Worm (Caenorhabditis elegans): ENCODE results near the gene ZK792.12.

Gene ZK792.12

DNA sequence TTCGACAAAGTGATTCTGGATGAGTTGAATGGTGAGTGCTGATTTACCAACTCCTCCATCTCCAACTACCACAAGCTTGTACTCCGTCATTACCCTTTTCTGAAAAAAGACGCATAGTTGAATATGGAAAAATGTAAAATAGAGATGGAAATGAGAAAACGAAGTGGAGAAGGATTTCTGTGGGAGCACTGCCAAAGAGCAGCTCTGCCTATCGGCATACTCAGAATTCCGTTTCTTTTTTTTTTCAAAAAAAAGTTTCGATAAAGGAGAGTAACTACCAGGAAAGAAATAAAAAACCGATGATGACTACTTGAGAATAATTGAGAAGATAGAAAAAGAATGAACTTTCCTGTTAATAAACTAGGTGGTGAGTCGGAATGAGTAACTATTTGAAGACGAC is 2.6 kb upstream of the ZK792.12 start, which contains the start of gene let-60:
TSS of gene let-60 (minus strand) at position 101 of the 400 bp plus-strand sequence.
- no peak for TF ChIP-seq unc-62 (GFP tag; optimal IDR thresholded peaks at IDR 0.05)

ce11 chrIV:11691524-11691923 is 2.1 kb upstream of the ZK792.12 start:
- TF ChIP-seq unc-62 (GFP tag; optimal IDR thresholded peaks at IDR 0.05), result no peak

ce11 chrIV:11692071-11692673 is 1.4 kb upstream of the ZK792.12 start:
- no peak for TF ChIP-seq unc-62 (GFP tag; optimal IDR thresholded peaks at IDR 0.05)

ce11 chrIV:11694143-11694542 is 550 bp downstream of the ZK792.12 start, which contains the start of gene ZK792.7:
Gene ZK792.7 (plus strand): TSS chrIV:11694443.
- no peak for TF ChIP-seq unc-62 (GFP tag; optimal IDR thresholded peaks at IDR 0.05)

DNA sequence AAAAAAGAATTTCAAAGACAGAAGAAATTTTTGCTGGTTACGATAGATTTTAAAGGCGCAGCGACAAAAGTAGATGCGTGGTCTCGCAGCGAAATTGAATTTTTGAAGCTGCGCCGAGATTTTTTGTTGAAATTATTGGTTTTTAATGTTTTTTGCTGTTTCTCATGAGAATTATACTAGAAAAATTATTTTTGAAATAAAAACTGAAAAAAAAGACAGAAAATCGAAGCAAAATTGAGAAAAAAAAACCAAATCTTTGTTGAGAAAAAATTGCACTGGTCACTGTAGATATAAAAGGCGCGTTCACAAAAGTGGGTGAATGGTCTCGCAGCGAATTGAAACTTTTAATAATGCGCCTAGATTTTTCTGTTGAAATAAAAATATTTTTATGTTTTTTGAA is 2.0 kb downstream of the ZK792.12 start:
- no peak for TF ChIP-seq unc-62 (GFP tag; optimal IDR thresholded peaks at IDR 0.05)

- TF ChIP-seq unc-62 (GFP tag; optimal IDR thresholded peaks at IDR 0.05), result no peak
These were observed 3.9 kb downstream of the ZK792.12 start for ce11 chrIV:11697514-11697913.

- TF ChIP-seq unc-62 (GFP tag; optimal IDR thresholded peaks at IDR 0.05), result no peak
These were observed 6.5 kb downstream of the ZK792.12 start for ce11 chrIV:11700100-11700499.

- TF ChIP-seq unc-62 (GFP tag; optimal IDR thresholded peaks at IDR 0.05), result no peak
These were observed 7.2 kb downstream of the ZK792.12 start, which contains the start of gene dpy-20 for ce11 chrIV:11700752-11701151. Gene dpy-20 (minus strand): TSS chrIV:11700852.

DNA sequence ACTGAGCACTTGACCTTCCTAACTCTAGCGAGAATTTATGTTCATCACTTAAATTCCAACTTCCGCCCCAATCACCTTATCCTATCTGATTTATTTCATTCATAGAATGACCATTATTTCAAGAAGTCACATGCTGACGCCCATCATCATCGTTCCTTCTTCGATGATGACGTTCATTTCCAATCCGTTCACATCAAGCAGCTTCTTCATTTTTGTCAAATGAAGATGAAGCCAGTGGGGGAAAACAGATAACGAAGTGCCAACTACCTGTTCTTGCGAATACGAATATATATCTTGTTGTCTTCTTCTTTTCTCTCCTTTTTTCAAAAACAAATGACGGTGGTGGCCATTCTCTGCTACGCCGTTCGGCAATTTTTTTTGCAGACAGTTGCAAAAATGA is 8.3 kb downstream of the ZK792.12 start:
- TF ChIP-seq unc-62 (GFP tag; optimal IDR thresholded peaks at IDR 0.05), result no peak

DNA sequence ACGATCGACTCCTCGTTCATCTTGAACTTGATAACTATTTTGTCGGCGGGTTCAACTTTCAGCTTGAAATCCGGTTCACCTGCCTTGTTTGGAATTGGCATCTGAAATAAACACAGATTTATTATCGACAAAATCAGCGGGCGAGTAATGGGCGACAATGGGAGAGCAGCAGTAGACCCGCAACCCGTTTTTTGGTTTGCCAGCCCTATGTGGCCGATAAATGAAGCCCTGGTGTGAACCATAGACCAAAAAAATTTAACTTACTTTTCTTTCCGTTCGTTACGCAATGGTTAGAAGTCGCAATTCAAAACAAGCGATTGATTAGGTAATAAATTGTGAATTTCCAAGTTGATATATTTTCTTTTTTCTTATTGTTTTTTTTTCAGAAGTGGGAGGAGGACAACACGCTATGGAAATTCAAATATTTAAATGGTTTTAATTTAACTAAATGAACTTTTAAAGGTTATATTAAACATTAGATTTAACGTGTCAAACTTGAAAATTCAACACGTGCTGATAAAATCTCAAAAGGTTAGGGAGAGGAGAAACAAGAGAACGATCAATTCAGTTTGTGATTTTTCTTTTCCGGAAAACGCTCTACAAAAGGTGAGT is 10.2 kb downstream of the ZK792.12 start, which contains the start of the genes T22B3.3 and alg-3:
TSS of gene T22B3.3 (minus strand) at position 101 of the 612 bp plus-strand sequence.
TSS of gene alg-3 (plus strand) at position 562 of the 612 bp plus-strand sequence.
- no peak for TF ChIP-seq unc-62 (GFP tag; optimal IDR thresholded peaks at IDR 0.05)

DNA sequence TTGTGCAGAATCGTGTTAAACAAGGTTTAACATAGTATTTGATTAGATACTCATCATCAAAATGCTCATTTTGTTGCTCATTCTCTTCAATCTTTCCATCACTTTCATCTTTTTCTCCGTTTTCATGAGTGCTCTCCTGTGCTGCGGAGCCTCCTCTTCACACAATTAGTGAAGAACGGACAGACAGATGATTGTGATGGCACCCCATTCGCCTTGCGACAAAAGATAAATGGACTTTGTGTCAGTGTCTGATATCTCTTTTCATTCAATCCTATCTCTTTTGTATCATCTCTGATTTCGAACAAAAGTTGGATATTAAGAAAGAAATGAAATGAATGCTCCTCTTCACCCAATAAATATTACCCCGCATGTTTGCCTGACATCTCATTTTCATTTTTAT is 16.7 kb downstream of the ZK792.12 start:
- TF ChIP-seq unc-62 (GFP tag; optimal IDR thresholded peaks at IDR 0.05), result no peak

ce11 chrIV:11713289-11713688 is 19.7 kb downstream of the ZK792.12 start:
- TF ChIP-seq unc-62 (GFP tag; optimal IDR thresholded peaks at IDR 0.05), result no peak

ce11 chrIV:11714739-11715138 is 21.1 kb downstream of the ZK792.12 start, which contains the start of gene magi-1:
Gene magi-1 (plus strand): TSS chrIV:11715039.
- no peak for TF ChIP-seq unc-62 (GFP tag; optimal IDR thresholded peaks at IDR 0.05)

DNA sequence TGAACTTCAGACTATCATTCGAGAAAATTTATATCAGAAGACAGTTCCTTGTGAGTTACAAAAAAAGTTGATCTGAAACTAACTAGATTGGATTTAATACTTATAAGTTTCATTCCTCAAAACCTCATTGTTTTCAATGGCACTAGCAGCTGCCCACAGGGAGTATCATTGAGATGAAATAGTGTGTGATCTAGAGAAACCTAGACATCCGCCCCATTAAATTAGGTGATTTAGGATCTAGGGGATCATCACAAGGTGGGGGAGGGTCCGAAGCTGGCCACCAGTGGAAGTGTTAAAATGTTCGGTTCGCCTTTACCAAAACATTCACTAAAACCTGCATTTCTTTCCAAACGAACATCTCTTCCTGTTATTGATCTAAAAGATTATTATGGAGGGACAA is 22.8 kb downstream of the ZK792.12 start:
- TF ChIP-seq unc-62 (GFP tag; optimal IDR thresholded peaks at IDR 0.05), result no peak

ce11 chrIV:11717094-11717876 is 23.7 kb downstream of the ZK792.12 start:
- TF ChIP-seq unc-62 (GFP tag; optimal IDR thresholded peaks at IDR 0.05), result no peak

DNA sequence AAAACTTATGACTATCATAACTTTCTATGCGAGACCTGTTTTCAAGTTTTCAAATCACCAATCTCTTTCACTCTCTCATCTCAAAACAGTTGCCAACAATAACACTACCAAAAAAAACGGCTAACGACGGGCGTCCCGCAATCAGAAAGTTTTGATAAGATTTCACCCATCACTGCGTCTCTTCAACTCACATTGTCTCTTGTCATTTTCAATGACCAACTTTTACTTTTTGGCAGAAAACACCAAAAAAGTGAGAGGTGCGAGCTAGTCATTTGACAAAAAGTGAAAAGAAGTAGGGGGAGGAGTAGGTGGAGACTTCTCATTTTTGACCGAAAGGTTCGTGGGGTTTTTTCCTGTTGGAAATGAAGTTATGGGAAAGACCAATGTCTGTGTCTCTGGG is 25.1 kb downstream of the ZK792.12 start:
- TF ChIP-seq unc-62 (GFP tag; optimal IDR thresholded peaks at IDR 0.05), result no peak
